Fruit fly (Drosophila melanogaster): ENCODE data around the gene Ca-beta.

Ca-beta gene

dm6 chr2L:11235534-11235933, 32.2 kb upstream of the Ca-beta start:
- TF ChIP-seq ovo (GFP tag; optimal IDR thresholded peaks at IDR 0.05): no peak

- TF ChIP-seq CG7101 (tag; optimal IDR thresholded peaks at IDR 0.05) (no peak), toe (GFP tag; optimal IDR thresholded peaks at IDR 0.05) (no peak), Crg-1 (GFP tag; optimal IDR thresholded peaks at IDR 0.05) (no peak), ovo (GFP tag; optimal IDR thresholded peaks at IDR 0.05) (no peak), Hr96 (GFP tag; optimal IDR thresholded peaks at IDR 0.05) (no peak), CG12768 (GFP tag; optimal IDR thresholded peaks at IDR 0.05) (no peak), CG7045 (GFP tag; optimal IDR thresholded peaks at IDR 0.05) (no peak), Clk (GFP tag; optimal IDR thresholded peaks at IDR 0.05) (no peak), pad (GFP tag; optimal IDR thresholded peaks at IDR 0.05) (no peak), cnc (optimal IDR thresholded peaks at IDR 0.05) (no peak), bab1 (GFP tag; optimal IDR thresholded peaks at IDR 0.05) (no peak), CG11617 (GFP tag; optimal IDR thresholded peaks at IDR 0.05) (no peak), CG1620 (GFP tag; optimal IDR thresholded peaks at IDR 0.05) (no peak), CG14711 (tag; optimal IDR thresholded peaks at IDR 0.05) (no peak), kay (GFP tag; ENCODE audit: borderline replicate concordance) (no peak), CG33017 (tag; optimal IDR thresholded peaks at IDR 0.05) (no peak), CG5204 (GFP tag; optimal IDR thresholded peaks at IDR 0.05) (no peak), tj (GFP tag; optimal IDR thresholded peaks at IDR 0.05) (no peak), Mnt (GFP tag; optimal IDR thresholded peaks at IDR 0.05) (no peak)
Observed at dm6 chr2L:11228909-11229574, 25.7 kb upstream of the Ca-beta start.

dm6 chr2L:11228039-11228438, 24.7 kb upstream of the Ca-beta start:
- TF ChIP-seq Crg-1 (GFP tag; optimal IDR thresholded peaks at IDR 0.05) (no peak), CG7101 (tag; optimal IDR thresholded peaks at IDR 0.05) (no peak), CG1620 (GFP tag; optimal IDR thresholded peaks at IDR 0.05) (no peak), pad (GFP tag; optimal IDR thresholded peaks at IDR 0.05) (no peak), cnc (optimal IDR thresholded peaks at IDR 0.05) (no peak), bab1 (GFP tag; optimal IDR thresholded peaks at IDR 0.05) (no peak), CG14711 (tag; optimal IDR thresholded peaks at IDR 0.05) (no peak), CG33017 (tag; optimal IDR thresholded peaks at IDR 0.05) (no peak), toe (GFP tag; optimal IDR thresholded peaks at IDR 0.05) (no peak), Mnt (GFP tag; optimal IDR thresholded peaks at IDR 0.05) (no peak), CG11617 (GFP tag; optimal IDR thresholded peaks at IDR 0.05) (no peak), tj (GFP tag; optimal IDR thresholded peaks at IDR 0.05) (no peak), Clk (GFP tag; optimal IDR thresholded peaks at IDR 0.05) (no peak)

- TF ChIP-seq CG12768 (GFP tag; optimal IDR thresholded peaks at IDR 0.05) (no peak), cic (GFP tag; optimal IDR thresholded peaks at IDR 0.05) (no peak), toe (GFP tag; optimal IDR thresholded peaks at IDR 0.05) (no peak), CG7101 (tag; optimal IDR thresholded peaks at IDR 0.05) (no peak), Clk (GFP tag; optimal IDR thresholded peaks at IDR 0.05) (no peak)
Observed at dm6 chr2L:11227258-11227657, 23.9 kb upstream of the Ca-beta start.

dm6 chr2L:11226035-11226434, 22.7 kb upstream of the Ca-beta start:
- TF ChIP-seq cic (GFP tag; optimal IDR thresholded peaks at IDR 0.05) (no peak), Clk (GFP tag; optimal IDR thresholded peaks at IDR 0.05) (no peak), ovo (GFP tag; optimal IDR thresholded peaks at IDR 0.05) (no peak), CG12768 (GFP tag; optimal IDR thresholded peaks at IDR 0.05) (no peak), tj (GFP tag; optimal IDR thresholded peaks at IDR 0.05) (no peak), CG14711 (tag; optimal IDR thresholded peaks at IDR 0.05) (no peak), pad (GFP tag; optimal IDR thresholded peaks at IDR 0.05) (no peak), Crg-1 (GFP tag; optimal IDR thresholded peaks at IDR 0.05) (no peak), CG11617 (GFP tag; optimal IDR thresholded peaks at IDR 0.05) (no peak), cnc (optimal IDR thresholded peaks at IDR 0.05) (no peak), CG33017 (tag; optimal IDR thresholded peaks at IDR 0.05) (no peak), CG7045 (GFP tag; optimal IDR thresholded peaks at IDR 0.05) (no peak), CG1620 (GFP tag; optimal IDR thresholded peaks at IDR 0.05) (no peak), CG7101 (tag; optimal IDR thresholded peaks at IDR 0.05) (no peak), Hr96 (GFP tag; optimal IDR thresholded peaks at IDR 0.05) (no peak), toe (GFP tag; optimal IDR thresholded peaks at IDR 0.05) (no peak), kay (GFP tag; ENCODE audit: borderline replicate concordance) (no peak), bab1 (GFP tag; optimal IDR thresholded peaks at IDR 0.05) (no peak), Mnt (GFP tag; optimal IDR thresholded peaks at IDR 0.05) (no peak), CG5204 (GFP tag; optimal IDR thresholded peaks at IDR 0.05) (no peak)

dm6 chr2L:11224443-11224842, 21.1 kb upstream of the Ca-beta start:
- TF ChIP-seq Mnt (GFP tag; optimal IDR thresholded peaks at IDR 0.05): no peak
- no peak for TF ChIP-seq CG7101 (tag; optimal IDR thresholded peaks at IDR 0.05)
- no peak for TF ChIP-seq CG11617 (GFP tag; optimal IDR thresholded peaks at IDR 0.05)
- no peak for TF ChIP-seq Hr96 (GFP tag; optimal IDR thresholded peaks at IDR 0.05)
- TF ChIP-seq tj (GFP tag; optimal IDR thresholded peaks at IDR 0.05): no peak
- TF ChIP-seq CG14711 (tag; optimal IDR thresholded peaks at IDR 0.05): no peak
- no peak for TF ChIP-seq Crg-1 (GFP tag; optimal IDR thresholded peaks at IDR 0.05)
- TF ChIP-seq cnc (optimal IDR thresholded peaks at IDR 0.05): no peak
- no peak for TF ChIP-seq CG1620 (GFP tag; optimal IDR thresholded peaks at IDR 0.05)
- TF ChIP-seq bab1 (GFP tag; optimal IDR thresholded peaks at IDR 0.05): no peak
- TF ChIP-seq CG7045 (GFP tag; optimal IDR thresholded peaks at IDR 0.05): no peak

dm6 chr2L:11222079-11222478, 18.7 kb upstream of the Ca-beta start:
- TF ChIP-seq CG1620 (GFP tag; optimal IDR thresholded peaks at IDR 0.05) (no peak), pad (GFP tag; optimal IDR thresholded peaks at IDR 0.05) (no peak), Mnt (GFP tag; optimal IDR thresholded peaks at IDR 0.05) (no peak), Hr96 (GFP tag; optimal IDR thresholded peaks at IDR 0.05) (no peak), cnc (optimal IDR thresholded peaks at IDR 0.05) (no peak), Clk (GFP tag; optimal IDR thresholded peaks at IDR 0.05) (no peak), CG12768 (GFP tag; optimal IDR thresholded peaks at IDR 0.05) (no peak), CG7045 (GFP tag; optimal IDR thresholded peaks at IDR 0.05) (no peak), CG5204 (GFP tag; optimal IDR thresholded peaks at IDR 0.05) (no peak), CG33017 (tag; optimal IDR thresholded peaks at IDR 0.05) (no peak), toe (GFP tag; optimal IDR thresholded peaks at IDR 0.05) (no peak), ovo (GFP tag; optimal IDR thresholded peaks at IDR 0.05) (no peak), CG11617 (GFP tag; optimal IDR thresholded peaks at IDR 0.05) (no peak), bab1 (GFP tag; optimal IDR thresholded peaks at IDR 0.05) (no peak)

All from whole organism, adult.